Worm (Caenorhabditis elegans) whole organism, L1 larva: ENCODE results near the gene elf-1.

Experiments
- C34B4.2 ChIP-seq: sonication (generic microtip); optimal IDR thresholded peaks from 2 replicates; lab custom pipeline; 2017; ENCODE audit warnings: mild to moderate bottlenecking, missing genetic modification characterization, missing compliant biosample characterization
- F16B12.6 ChIP-seq: fragments of 150-350 bp; optimal IDR thresholded peaks from 2 replicates; lab custom pipeline; 2014; ENCODE audit warnings: missing biosample characterization, missing genetic modification characterization
- Y116A8C.19 ChIP-seq: sonication (generic microtip); optimal IDR thresholded peaks from 2 replicates; lab custom pipeline; 2016; ENCODE audit warnings: missing compliant biosample characterization, missing genetic modification characterization, borderline replicate concordance
- alr-1 ChIP-seq: fragments of 200-800 bp; sonication (Bioruptor generic); optimal IDR thresholded peaks from 2 replicates; lab custom pipeline; 2018; ENCODE audit warnings: borderline replicate concordance, mild to moderate bottlenecking, missing genetic modification characterization, missing compliant biosample characterization
- ama-1 ChIP-seq: fragments of 150-350 bp; optimal IDR thresholded peaks from 2 replicates; lab custom pipeline; 2014
- blmp-1 ChIP-seq: fragments of 150-350 bp; optimal IDR thresholded peaks from 2 replicates; lab custom pipeline; 2014; ENCODE audit warnings: missing biosample characterization, missing genetic modification characterization
- ceh-63 ChIP-seq: fragments of 200-800 bp; sonication (Bioruptor generic); optimal IDR thresholded peaks from 2 replicates; lab custom pipeline; 2018; ENCODE audit warnings: mild to moderate bottlenecking, missing genetic modification characterization, missing compliant biosample characterization
- ceh-8 ChIP-seq: fragments of 200-800 bp; sonication (Bioruptor generic); optimal IDR thresholded peaks from 2 replicates; lab custom pipeline; 2018; ENCODE audit warnings: mild to moderate bottlenecking, missing genetic modification characterization, moderate library complexity, missing compliant biosample characterization
- ceh-82 ChIP-seq, 3 experiments: fragments of 150-350 bp in 1 of 3; sonication (generic microtip) in 2 of 3; optimal IDR thresholded peaks; 2 replicates each; lab custom pipeline; 2014 to 2017; ENCODE audit warnings: missing biosample characterization in 3 of 3, missing genetic modification characterization in 3 of 3
- dpl-1 ChIP-seq, 3 experiments: fragments of 150-350 bp in 2 of 3; sonication (generic microtip) in 1 of 3; optimal IDR thresholded peaks; 2 replicates each; lab custom pipeline; 2014 to 2017; ENCODE audit warnings: missing biosample characterization in 3 of 3, missing genetic modification characterization in 3 of 3, missing genetic modification reagents in 3 of 3
- efl-1 ChIP-seq, 4 experiments: fragments of 150-350 bp; optimal IDR thresholded peaks in 3 of 4; peaks in 1 of 4; 1 replicate in 1 of 4; 2 replicates in 3 of 4; lab custom pipeline; 2014; ENCODE audit warnings: missing biosample characterization in 2 of 4, missing genetic modification characterization in 2 of 4, missing genetic modification reagents in 2 of 4
- efl-3 ChIP-seq: fragments of 200-800 bp; sonication (Bioruptor generic); optimal IDR thresholded peaks from 2 replicates; lab custom pipeline; 2018; ENCODE audit warnings: mild to moderate bottlenecking, missing genetic modification characterization, missing compliant biosample characterization
- egl-27 ChIP-seq, 2 experiments: fragments of 150-350 bp in 1 of 2; sonication (generic microtip); optimal IDR thresholded peaks; 3 replicates each; lab custom pipeline; 2017 to 2018; ENCODE audit warnings: missing biosample characterization in 2 of 2, missing genetic modification characterization in 2 of 2, missing genetic modification reagents in 2 of 2
- elt-2 ChIP-seq: sonication (generic microtip); optimal IDR thresholded peaks from 2 replicates; lab custom pipeline; 2016; ENCODE audit warnings: missing genetic modification characterization, mild to moderate bottlenecking, inconsistent platforms, missing compliant biosample characterization, missing genetic modification reagents
- elt-3 ChIP-seq, 6 experiments: fragments of 150-350 bp in 1 of 6; sonication (generic microtip); optimal IDR thresholded peaks; 2 replicates each; lab custom pipeline; 2017 to 2018; ENCODE audit warnings: missing biosample characterization in 6 of 6, missing genetic modification characterization in 6 of 6, inconsistent platforms in 1 of 6
- fkh-10 ChIP-seq: sonication (generic microtip); optimal IDR thresholded peaks from 2 replicates; lab custom pipeline; 2017; ENCODE audit warnings: missing biosample characterization, missing genetic modification reagents, missing genetic modification characterization
- fkh-8 ChIP-seq: sonication (generic microtip); optimal IDR thresholded peaks from 2 replicates; lab custom pipeline; 2016; ENCODE audit warnings: mild to moderate bottlenecking, missing genetic modification characterization, missing compliant biosample characterization
- fos-1 ChIP-seq: fragments of 150-350 bp; optimal IDR thresholded peaks from 2 replicates; lab custom pipeline; 2014; ENCODE audit warnings: missing biosample characterization, missing genetic modification characterization
- hlh-4 ChIP-seq: sonication (generic microtip); optimal IDR thresholded peaks from 2 replicates; lab custom pipeline; 2016; ENCODE audit warnings: mild to moderate bottlenecking, missing genetic modification characterization, missing compliant biosample characterization
- jun-1 ChIP-seq: fragments of 150-350 bp; optimal IDR thresholded peaks from 2 replicates; lab custom pipeline; 2014; ENCODE audit warnings: missing biosample characterization, missing genetic modification reagents, missing genetic modification characterization
- lin-14 ChIP-seq: fragments of 200-800 bp; sonication (Bioruptor generic); optimal IDR thresholded peaks from 2 replicates; lab custom pipeline; 2018; ENCODE audit warnings: mild to moderate bottlenecking, missing genetic modification characterization, moderate library complexity, missing compliant biosample characterization
- lin-35 ChIP-seq, 2 experiments: fragments of 150-350 bp; optimal IDR thresholded peaks; 2 replicates each; lab custom pipeline; 2014; ENCODE audit warnings: missing biosample characterization in 2 of 2, missing genetic modification characterization in 2 of 2, missing genetic modification reagents in 2 of 2
- mdl-1 ChIP-seq, 2 experiments: fragments of 150-350 bp; optimal IDR thresholded peaks; 2 replicates each; lab custom pipeline; 2014 to 2017; ENCODE audit warnings: missing biosample characterization in 2 of 2, missing genetic modification characterization in 2 of 2, inconsistent platforms in 1 of 2
- nhr-11 ChIP-seq: fragments of 150-350 bp; optimal IDR thresholded peaks from 2 replicates; lab custom pipeline; 2014; ENCODE audit warnings: missing biosample characterization, missing genetic modification characterization
- nhr-237 ChIP-seq: fragments of 150-350 bp; optimal IDR thresholded peaks from 2 replicates; lab custom pipeline; 2014; ENCODE audit warnings: missing biosample characterization, missing genetic modification characterization
- nhr-71 ChIP-seq: sonication (generic microtip); optimal IDR thresholded peaks from 2 replicates; lab custom pipeline; 2016; ENCODE audit warnings: mild to moderate bottlenecking, missing genetic modification characterization, moderate library complexity, missing compliant biosample characterization
- nhr-85 ChIP-seq: sonication (generic microtip); peaks from one replicate; lab custom pipeline; 2016; ENCODE audit warnings: missing genetic modification characterization, inconsistent platforms, missing compliant biosample characterization
- nhr-90 ChIP-seq: sonication (generic microtip); optimal IDR thresholded peaks from 2 replicates; lab custom pipeline; 2016; ENCODE audit warnings: mild to moderate bottlenecking, missing genetic modification characterization, missing compliant biosample characterization; ENCODE audit not compliant: poor library complexity
- rnt-1 ChIP-seq: sonication (generic microtip); optimal IDR thresholded peaks from 2 replicates; lab custom pipeline; 2016; ENCODE audit warnings: mild to moderate bottlenecking, missing genetic modification characterization, moderate library complexity, missing compliant biosample characterization
- snu-23 ChIP-seq: sonication (generic microtip); optimal IDR thresholded peaks from 2 replicates; lab custom pipeline; 2016; ENCODE audit warnings: missing genetic modification characterization, missing compliant biosample characterization
- swsn-7 ChIP-seq: sonication (generic microtip); optimal IDR thresholded peaks from 2 replicates; lab custom pipeline; 2016; ENCODE audit warnings: missing genetic modification characterization, missing compliant biosample characterization
- tbx-2 ChIP-seq: sonication (generic microtip); optimal IDR thresholded peaks from 2 replicates; lab custom pipeline; 2016; ENCODE audit warnings: missing genetic modification characterization, missing compliant biosample characterization
- unc-130 ChIP-seq: fragments of 150-350 bp; optimal IDR thresholded peaks from 2 replicates; lab custom pipeline; 2017; ENCODE audit warnings: missing biosample characterization, missing genetic modification characterization, inconsistent platforms
- unc-30 ChIP-seq: sonication (generic microtip); optimal IDR thresholded peaks from 2 replicates; lab custom pipeline; 2017; ENCODE audit warnings: missing biosample characterization, missing genetic modification characterization
- unc-98 ChIP-seq: fragments of 200-800 bp; sonication (Bioruptor generic); IDR thresholded peaks from 2 replicates; pipeline ENCODE4 v1.3.6; 2022; ENCODE audit warnings: missing genetic modification characterization, missing compliant biosample characterization
- xbp-1 ChIP-seq: sonication (generic microtip); optimal IDR thresholded peaks from 2 replicates; lab custom pipeline; 2016; ENCODE audit warnings: missing genetic modification characterization, missing compliant biosample characterization
- ztf-11 ChIP-seq, 2 experiments: sonication (generic microtip); optimal IDR thresholded peaks; 2 replicates each; lab custom pipeline; 2016 to 2017; ENCODE audit warnings: missing genetic modification characterization in 2 of 2, missing biosample characterization in 1 of 2, missing compliant biosample characterization in 1 of 2

elf-1 gene

DNA sequence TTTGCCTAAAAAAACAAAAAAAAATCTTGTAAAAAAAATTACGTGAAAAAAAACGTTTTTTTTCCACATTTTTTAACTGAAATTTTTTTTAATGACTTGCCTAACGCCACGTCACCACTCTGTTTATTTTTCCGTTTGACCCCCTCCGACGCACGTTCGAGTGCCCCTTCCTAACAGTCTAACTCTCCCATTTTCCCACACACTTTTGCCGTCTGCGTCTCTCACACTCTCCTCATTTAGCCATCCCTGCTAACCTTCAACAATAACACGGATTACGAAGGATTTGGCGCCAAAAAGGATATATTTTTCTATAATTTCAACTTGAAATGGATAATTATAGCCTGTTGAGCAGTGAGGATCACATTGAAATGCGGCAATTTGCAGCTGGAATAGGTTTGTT lies 41.7 kb upstream of the elf-1 start:
- TF ChIP-seq unc-98 (GFP tag; lab: Robert Waterston, UW) (no peak), lin-14 (GFP tag; lab: Kevin White, UChicago) (peak; percentile 64), ceh-82 (tag; optimal IDR thresholded peaks at IDR 0.05; lab: Kevin White, UChicago) (peak in 1 of 3 experiments; percentile 25), efl-1 (optimal IDR thresholded peaks at IDR 0.05; lab: Kevin White, UChicago) (peak; percentile 1 to 62), efl-1 (GFP tag; optimal IDR thresholded peaks at IDR 0.05 in 1 of 2; lab: Kevin White, UChicago) (no peak), mdl-1 (tag; optimal IDR thresholded peaks at IDR 0.05; lab: Kevin White, UChicago) (peak in 1 of 2 experiments; percentile 37), swsn-7 (tag; lab: Kevin White, UChicago) (peak; percentile 26), xbp-1 (tag; lab: Kevin White, UChicago) (peak; percentile 81), snu-23 (GFP tag; lab: Kevin White, UChicago) (peak; percentile 46), nhr-71 (peak; percentile 45), dpl-1 (GFP tag; optimal IDR thresholded peaks at IDR 0.05; lab: Kevin White, UChicago) (peak in 1 of 3 experiments; percentile 7), tbx-2 (tag; lab: Kevin White, UChicago) (peak; percentile 7), F16B12.6 (no peak), lin-35 (GFP tag; optimal IDR thresholded peaks at IDR 0.05; lab: Kevin White, UChicago) (no peak), blmp-1 (tag; lab: Kevin White, UChicago) (peak; percentile 14), alr-1 (no peak), nhr-11 (tag; lab: Kevin White, UChicago) (no peak)

DNA sequence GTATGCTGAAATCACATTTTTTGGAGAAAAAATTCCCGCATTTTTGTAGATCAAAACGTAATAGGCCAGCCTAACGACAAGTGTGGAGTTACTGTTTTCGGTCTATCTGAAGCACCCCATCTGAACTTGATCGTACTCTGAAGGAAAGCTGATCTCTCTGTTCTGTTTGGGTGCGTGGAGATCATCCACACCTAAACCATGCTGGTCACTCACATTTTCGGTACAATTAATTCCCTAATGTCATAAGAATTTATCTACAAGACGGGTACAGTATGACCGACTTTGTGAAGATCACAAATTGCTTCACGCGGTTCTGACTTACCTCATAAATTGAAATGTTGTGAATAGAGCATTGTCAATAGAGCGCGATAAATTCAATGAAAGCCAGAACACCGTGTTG lies 39.0 kb upstream of the elf-1 start:
- TF ChIP-seq efl-3 (GFP tag; lab: Kevin White, UChicago) (no peak), lin-35 (GFP tag; optimal IDR thresholded peaks at IDR 0.05; lab: Kevin White, UChicago) (no peak), unc-130 (tag; lab: Kevin White, UChicago) (no peak), fkh-10 (GFP tag; lab: Kevin White, UChicago) (no peak), rnt-1 (tag; lab: Kevin White, UChicago) (no peak), C34B4.2 (tag; lab: Kevin White, UChicago) (no peak), fkh-8 (tag; lab: Kevin White, UChicago) (no peak), ztf-11 (tag; optimal IDR thresholded peaks at IDR 0.05; lab: Kevin White, UChicago) (no peak), blmp-1 (tag; lab: Kevin White, UChicago) (peak; percentile 60), elt-3 (tag; optimal IDR thresholded peaks at IDR 0.05; lab: Kevin White, UChicago) (peak in 1 of 6 experiments; percentile 11), fos-1 (no peak)

ce11 chrIII:650539-650938 lies 38.4 kb upstream of the elf-1 start:
- TF ChIP-seq blmp-1 (tag; lab: Kevin White, UChicago) (peak; percentile 92), nhr-85 (tag; lab: Kevin White, UChicago) (peak; percentile 46), hlh-4 (no peak)

DNA sequence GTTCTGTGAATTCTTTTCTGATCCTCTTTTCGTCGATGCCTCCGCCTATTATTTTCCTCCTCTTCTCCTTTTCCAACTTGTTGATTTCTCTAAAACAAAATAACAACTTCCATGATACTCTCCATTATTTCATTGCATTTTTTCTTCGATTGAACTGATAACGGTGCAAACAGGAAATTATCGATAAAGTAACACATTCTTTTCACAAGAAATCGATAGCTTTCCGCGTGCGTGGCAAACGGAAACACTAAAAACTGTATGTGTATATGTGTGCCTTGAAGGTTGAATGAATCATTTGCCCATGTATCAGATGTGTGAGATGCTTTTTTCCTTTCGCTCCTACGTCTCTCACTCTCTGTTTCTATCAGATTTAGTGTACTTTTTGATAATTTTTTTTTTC lies 37.4 kb upstream of the elf-1 start:
- TF ChIP-seq jun-1, result no peak
- TF ChIP-seq mdl-1 (tag; optimal IDR thresholded peaks at IDR 0.05; lab: Kevin White, UChicago), result no peak
- no peak for TF ChIP-seq ztf-11 (tag; optimal IDR thresholded peaks at IDR 0.05; lab: Kevin White, UChicago)
- TF ChIP-seq alr-1, result no peak
- TF ChIP-seq dpl-1 (GFP tag; optimal IDR thresholded peaks at IDR 0.05; lab: Kevin White, UChicago), result no peak
- no peak for TF ChIP-seq ceh-63 (GFP tag; lab: Kevin White, UChicago)
- no peak for TF ChIP-seq efl-1 (optimal IDR thresholded peaks at IDR 0.05; lab: Kevin White, UChicago)
- peak in 1 of 2 experiments; percentile 3 for TF ChIP-seq efl-1 (GFP tag; optimal IDR thresholded peaks at IDR 0.05 in 1 of 2; lab: Kevin White, UChicago)
- TF ChIP-seq lin-14 (GFP tag; lab: Kevin White, UChicago), result peak; percentile 42
- peak; percentile 43 for TF ChIP-seq nhr-85 (tag; lab: Kevin White, UChicago)
- TF ChIP-seq nhr-237 (tag; lab: Kevin White, UChicago), result no peak
- TF ChIP-seq unc-30, result no peak
- TF ChIP-seq nhr-90 (tag; lab: Kevin White, UChicago), result peak; percentile 2
- no peak for TF ChIP-seq egl-27 (tag; optimal IDR thresholded peaks at IDR 0.05; lab: Kevin White, UChicago)
- TF ChIP-seq elt-2 (tag; lab: Kevin White, UChicago), result peak; percentile 44
- TF ChIP-seq Y116A8C.19 (tag; lab: Kevin White, UChicago), result no peak
- peak in 1 of 2 experiments; percentile 15 for TF ChIP-seq lin-35 (GFP tag; optimal IDR thresholded peaks at IDR 0.05; lab: Kevin White, UChicago)
- no peak for TF ChIP-seq ceh-8 (GFP tag; lab: Kevin White, UChicago)
- no peak for TF ChIP-seq ama-1 (lab: Kevin White, UChicago)
